Worm (Caenorhabditis elegans) whole organism, L1 larva: ENCODE results near the gene let-4.

Source experiments
- C16A3.4 ChIP-seq: fragments of 150-350 bp; optimal IDR thresholded peaks from 2 replicates; lab custom pipeline; 2014; ENCODE audit warnings: missing biosample characterization, missing genetic modification characterization
- C34B4.2 ChIP-seq: sonication (generic microtip); optimal IDR thresholded peaks from 2 replicates; lab custom pipeline; 2017; ENCODE audit warnings: mild to moderate bottlenecking, missing genetic modification characterization, missing compliant biosample characterization
- F16B12.6 ChIP-seq: fragments of 150-350 bp; optimal IDR thresholded peaks from 2 replicates; lab custom pipeline; 2014; ENCODE audit warnings: missing biosample characterization, missing genetic modification characterization
- Y116A8C.19 ChIP-seq: sonication (generic microtip); optimal IDR thresholded peaks from 2 replicates; lab custom pipeline; 2016; ENCODE audit warnings: missing compliant biosample characterization, missing genetic modification characterization, borderline replicate concordance
- aha-1 ChIP-seq: fragments of 150-350 bp; optimal IDR thresholded peaks from 2 replicates; lab custom pipeline; 2014; ENCODE audit warnings: missing biosample characterization, missing genetic modification characterization
- alr-1 ChIP-seq: fragments of 200-800 bp; sonication (Bioruptor generic); optimal IDR thresholded peaks from 2 replicates; lab custom pipeline; 2018; ENCODE audit warnings: borderline replicate concordance, mild to moderate bottlenecking, missing genetic modification characterization, missing compliant biosample characterization
- ama-1 ChIP-seq: fragments of 150-350 bp; optimal IDR thresholded peaks from 2 replicates; lab custom pipeline; 2014
- blmp-1 ChIP-seq: fragments of 150-350 bp; optimal IDR thresholded peaks from 2 replicates; lab custom pipeline; 2014; ENCODE audit warnings: missing biosample characterization, missing genetic modification characterization
- ceh-63 ChIP-seq: fragments of 200-800 bp; sonication (Bioruptor generic); optimal IDR thresholded peaks from 2 replicates; lab custom pipeline; 2018; ENCODE audit warnings: mild to moderate bottlenecking, missing genetic modification characterization, missing compliant biosample characterization
- ceh-82 ChIP-seq, 3 experiments: fragments of 150-350 bp in 1 of 3; sonication (generic microtip) in 2 of 3; optimal IDR thresholded peaks; 2 replicates each; lab custom pipeline; 2014 to 2017; ENCODE audit warnings: missing biosample characterization in 3 of 3, missing genetic modification characterization in 3 of 3
- ceh-88 ChIP-seq: fragments of 200-800 bp; sonication (Bioruptor generic); IDR thresholded peaks from 2 replicates; pipeline ENCODE4 v1.3.6; 2022; ENCODE audit warnings: missing genetic modification characterization, missing compliant biosample characterization
- ceh-90 ChIP-seq: sonication (generic microtip); optimal IDR thresholded peaks from 2 replicates; lab custom pipeline; 2016; ENCODE audit warnings: missing genetic modification characterization, missing compliant biosample characterization
- efl-1 ChIP-seq, 4 experiments: fragments of 150-350 bp; optimal IDR thresholded peaks in 3 of 4; peaks in 1 of 4; 1 replicate in 1 of 4; 2 replicates in 3 of 4; lab custom pipeline; 2014; ENCODE audit warnings: missing biosample characterization in 2 of 4, missing genetic modification characterization in 2 of 4, missing genetic modification reagents in 2 of 4
- egl-13 ChIP-seq: sonication (generic microtip); optimal IDR thresholded peaks from 2 replicates; lab custom pipeline; 2016; ENCODE audit warnings: missing genotype, missing genetic modification reagents, missing genetic modification characterization, missing compliant biosample characterization
- egl-27 ChIP-seq, 2 experiments: fragments of 150-350 bp in 1 of 2; sonication (generic microtip); optimal IDR thresholded peaks; 3 replicates each; lab custom pipeline; 2017 to 2018; ENCODE audit warnings: missing biosample characterization in 2 of 2, missing genetic modification characterization in 2 of 2, missing genetic modification reagents in 2 of 2
- ets-5 ChIP-seq: fragments of 200-800 bp; sonication (Bioruptor generic); IDR thresholded peaks from 2 replicates; pipeline ENCODE4 v1.3.6; 2022; ENCODE audit warnings: missing genetic modification characterization, missing compliant biosample characterization
- fkh-10 ChIP-seq: sonication (generic microtip); optimal IDR thresholded peaks from 2 replicates; lab custom pipeline; 2017; ENCODE audit warnings: missing biosample characterization, missing genetic modification reagents, missing genetic modification characterization
- fkh-4 ChIP-seq: sonication (generic microtip); optimal IDR thresholded peaks from 2 replicates; lab custom pipeline; 2016; ENCODE audit warnings: missing compliant biosample characterization, missing genetic modification characterization, borderline replicate concordance
- grh-1 ChIP-seq: fragments of 200-800 bp; sonication (Bioruptor generic); IDR thresholded peaks from 2 replicates; pipeline ENCODE4 v1.3.6; 2022; ENCODE audit warnings: missing genetic modification reagents, missing genetic modification characterization, missing compliant biosample characterization
- hlh-17 ChIP-seq: fragments of 200-800 bp; sonication (Bioruptor generic); optimal IDR thresholded peaks from 2 replicates; lab custom pipeline; 2018; ENCODE audit warnings: missing genetic modification characterization, mild to moderate bottlenecking, missing compliant biosample characterization, moderate library complexity, borderline replicate concordance
- hlh-4 ChIP-seq: sonication (generic microtip); optimal IDR thresholded peaks from 2 replicates; lab custom pipeline; 2016; ENCODE audit warnings: mild to moderate bottlenecking, missing genetic modification characterization, missing compliant biosample characterization
- hpl-2 ChIP-seq: fragments of 150-350 bp; optimal IDR thresholded peaks from 2 replicates; lab custom pipeline; 2014; ENCODE audit warnings: missing biosample characterization, missing genetic modification reagents, missing genetic modification characterization
- isw-1 ChIP-seq: fragments of 200-800 bp; sonication (Bioruptor generic); IDR thresholded peaks from 2 replicates; pipeline ENCODE4 v1.3.6; 2022; ENCODE audit warnings: missing genetic modification characterization, missing compliant biosample characterization
- lin-14 ChIP-seq: fragments of 200-800 bp; sonication (Bioruptor generic); optimal IDR thresholded peaks from 2 replicates; lab custom pipeline; 2018; ENCODE audit warnings: mild to moderate bottlenecking, missing genetic modification characterization, moderate library complexity, missing compliant biosample characterization
- lin-15B ChIP-seq: fragments of 150-350 bp; sonication (generic microtip); optimal IDR thresholded peaks from 3 replicates; lab custom pipeline; 2014; ENCODE audit warnings: missing biosample characterization, missing genetic modification characterization
- lir-3 ChIP-seq: sonication (generic microtip); optimal IDR thresholded peaks from 2 replicates; lab custom pipeline; 2016; ENCODE audit warnings: mild to moderate bottlenecking, missing genetic modification characterization, moderate library complexity, missing compliant biosample characterization; ENCODE audit not compliant: poor library complexity
- lsy-2 ChIP-seq, 2 experiments: fragments of 150-350 bp; optimal IDR thresholded peaks; 2 replicates each; lab custom pipeline; 2014; ENCODE audit warnings: missing biosample characterization in 2 of 2, missing genetic modification characterization in 2 of 2
- mdl-1 ChIP-seq, 2 experiments: fragments of 150-350 bp; optimal IDR thresholded peaks; 2 replicates each; lab custom pipeline; 2014 to 2017; ENCODE audit warnings: missing biosample characterization in 2 of 2, missing genetic modification characterization in 2 of 2, inconsistent platforms in 1 of 2
- mef-2 ChIP-seq: fragments of 150-350 bp; optimal IDR thresholded peaks from 2 replicates; lab custom pipeline; 2014; ENCODE audit warnings: missing biosample characterization, missing genetic modification characterization
- nhr-11 ChIP-seq: fragments of 150-350 bp; optimal IDR thresholded peaks from 2 replicates; lab custom pipeline; 2014; ENCODE audit warnings: missing biosample characterization, missing genetic modification characterization
- nhr-12 ChIP-seq: sonication (generic microtip); optimal IDR thresholded peaks from 2 replicates; lab custom pipeline; 2017; ENCODE audit warnings: missing biosample characterization, missing genetic modification characterization
- nhr-19 ChIP-seq: fragments of 200-800 bp; sonication (Bioruptor generic); conservative IDR thresholded peaks from 2 replicates; pipeline ENCODE4 v1.3.6; 2022; ENCODE audit warnings: missing genetic modification characterization, missing compliant biosample characterization
- nhr-20 ChIP-seq: sonication (generic microtip); optimal IDR thresholded peaks from 2 replicates; lab custom pipeline; 2016; ENCODE audit warnings: mild to moderate bottlenecking, missing genetic modification characterization, missing compliant biosample characterization
- nhr-237 ChIP-seq: fragments of 150-350 bp; optimal IDR thresholded peaks from 2 replicates; lab custom pipeline; 2014; ENCODE audit warnings: missing biosample characterization, missing genetic modification characterization
- nhr-47 ChIP-seq: sonication (generic microtip); optimal IDR thresholded peaks from 2 replicates; lab custom pipeline; 2016; ENCODE audit warnings: mild to moderate bottlenecking, missing genetic modification characterization, moderate library complexity, missing compliant biosample characterization
- nhr-71 ChIP-seq: sonication (generic microtip); optimal IDR thresholded peaks from 2 replicates; lab custom pipeline; 2016; ENCODE audit warnings: mild to moderate bottlenecking, missing genetic modification characterization, moderate library complexity, missing compliant biosample characterization
- pqm-1 ChIP-seq: sonication (generic microtip); optimal IDR thresholded peaks from 3 replicates; lab custom pipeline; 2017; ENCODE audit warnings: missing biosample characterization, missing genetic modification characterization
- rnt-1 ChIP-seq: sonication (generic microtip); optimal IDR thresholded peaks from 2 replicates; lab custom pipeline; 2016; ENCODE audit warnings: mild to moderate bottlenecking, missing genetic modification characterization, moderate library complexity, missing compliant biosample characterization
- skn-1 ChIP-seq: fragments of 150-350 bp; optimal IDR thresholded peaks from 2 replicates; lab custom pipeline; 2014; ENCODE audit warnings: missing biosample characterization, missing genetic modification characterization
- snpc-4 ChIP-seq: fragments of 150-350 bp; optimal IDR thresholded peaks from 2 replicates; lab custom pipeline; 2014; ENCODE audit warnings: missing biosample characterization, missing genetic modification characterization
- snu-23 ChIP-seq: sonication (generic microtip); optimal IDR thresholded peaks from 2 replicates; lab custom pipeline; 2016; ENCODE audit warnings: missing genetic modification characterization, missing compliant biosample characterization
- sox-4 ChIP-seq: sonication (generic microtip); optimal IDR thresholded peaks from 2 replicates; lab custom pipeline; 2016; ENCODE audit warnings: missing genetic modification characterization, missing compliant biosample characterization
- swsn-7 ChIP-seq: sonication (generic microtip); optimal IDR thresholded peaks from 2 replicates; lab custom pipeline; 2016; ENCODE audit warnings: missing genetic modification characterization, missing compliant biosample characterization
- tbx-2 ChIP-seq: sonication (generic microtip); optimal IDR thresholded peaks from 2 replicates; lab custom pipeline; 2016; ENCODE audit warnings: missing genetic modification characterization, missing compliant biosample characterization
- tlp-1 ChIP-seq: fragments of 150-350 bp; optimal IDR thresholded peaks from 2 replicates; lab custom pipeline; 2014; ENCODE audit warnings: missing biosample characterization, missing genetic modification characterization
- unc-130 ChIP-seq: fragments of 150-350 bp; optimal IDR thresholded peaks from 2 replicates; lab custom pipeline; 2017; ENCODE audit warnings: missing biosample characterization, missing genetic modification characterization, inconsistent platforms
- unc-30 ChIP-seq: sonication (generic microtip); optimal IDR thresholded peaks from 2 replicates; lab custom pipeline; 2017; ENCODE audit warnings: missing biosample characterization, missing genetic modification characterization
- unc-86 ChIP-seq: sonication (generic microtip); optimal IDR thresholded peaks from 2 replicates; lab custom pipeline; 2016; ENCODE audit warnings: missing genetic modification characterization, missing compliant biosample characterization
- vab-15 ChIP-seq: sonication (generic microtip); optimal IDR thresholded peaks from 2 replicates; lab custom pipeline; 2017; ENCODE audit warnings: missing genotype, mild to moderate bottlenecking, missing genetic modification characterization, missing compliant biosample characterization
- xbp-1 ChIP-seq: sonication (generic microtip); optimal IDR thresholded peaks from 2 replicates; lab custom pipeline; 2016; ENCODE audit warnings: missing genetic modification characterization, missing compliant biosample characterization
- zag-1 ChIP-seq: fragments of 150-350 bp; optimal IDR thresholded peaks from 2 replicates; lab custom pipeline; 2014; ENCODE audit warnings: missing biosample characterization, missing genetic modification characterization
- ztf-4 ChIP-seq: fragments of 150-350 bp; optimal IDR thresholded peaks from 2 replicates; lab custom pipeline; 2014; ENCODE audit warnings: missing biosample characterization, missing genetic modification characterization

Gene let-4

ce11 chrX:14599245-14599644, 21.5 kb downstream of the let-4 start, which contains the start of gene C44H4.6:
Gene C44H4.6 (minus strand): TSS chrX:14599345.
- TF ChIP-seq ztf-4 (tag; lab: Kevin White, UChicago), result no peak
- no peak for TF ChIP-seq egl-27 (tag; optimal IDR thresholded peaks at IDR 0.05; lab: Kevin White, UChicago)

ce11 chrX:14602676-14603075, 24.9 kb downstream of the let-4 start, which contains the start of gene eor-2:
Gene eor-2 (plus strand): TSS chrX:14603017.
- peak; percentile 71 for TF ChIP-seq nhr-47
- TF ChIP-seq C16A3.4 (tag; lab: Kevin White, UChicago), result peak; percentile 16
- TF ChIP-seq lin-14 (GFP tag; lab: Kevin White, UChicago), result peak; percentile 96
- no peak for TF ChIP-seq unc-30
- no peak for TF ChIP-seq hlh-4
- TF ChIP-seq isw-1 (GFP tag; lab: Robert Waterston, UW), result peak; percentile 5; the same call in 1 of the 2 replicates
- TF ChIP-seq skn-1, result peak; percentile 12
- TF ChIP-seq alr-1 (tag; lab: Kevin White, UChicago), result no peak
- no peak for TF ChIP-seq nhr-12 (tag; lab: Kevin White, UChicago)
- no peak for TF ChIP-seq ceh-63 (GFP tag; lab: Kevin White, UChicago)
- TF ChIP-seq snu-23 (GFP tag; lab: Kevin White, UChicago), result peak; percentile 83
- TF ChIP-seq blmp-1 (tag; lab: Kevin White, UChicago), result peak; percentile 78
- peak in 2 of 3 experiments; percentile 40 to 81 for TF ChIP-seq ceh-82 (tag; optimal IDR thresholded peaks at IDR 0.05; lab: Kevin White, UChicago)
- no peak for TF ChIP-seq tlp-1 (tag; lab: Kevin White, UChicago)
- no peak for TF ChIP-seq nhr-237 (tag; lab: Kevin White, UChicago)
- TF ChIP-seq lir-3 (tag; lab: Kevin White, UChicago), result no peak
- TF ChIP-seq ets-5 (GFP tag; lab: Robert Waterston, UW), result no peak
- peak; percentile 4 for TF ChIP-seq lin-15B (tag; lab: Kevin White, UChicago)
- TF ChIP-seq zag-1, result no peak
- peak; percentile 61 for TF ChIP-seq unc-86 (tag; lab: Kevin White, UChicago)
- TF ChIP-seq ama-1, result no peak
- peak; percentile 79 for TF ChIP-seq nhr-20
- TF ChIP-seq F16B12.6 (tag; lab: Kevin White, UChicago), result no peak
- TF ChIP-seq ceh-90, result no peak
- TF ChIP-seq swsn-7 (tag; lab: Kevin White, UChicago), result peak; percentile 68
- TF ChIP-seq ceh-88, result no peak
- TF ChIP-seq mef-2 (tag; lab: Kevin White, UChicago), result no peak
- no peak for TF ChIP-seq hlh-17 (GFP tag; lab: Kevin White, UChicago)
- TF ChIP-seq snpc-4 (tag; lab: Kevin White, UChicago), result peak; percentile 69
- no peak for TF ChIP-seq sox-4 (tag; lab: Kevin White, UChicago)
- TF ChIP-seq fkh-10 (GFP tag; lab: Kevin White, UChicago), result peak; percentile 1
- TF ChIP-seq unc-130 (tag; lab: Kevin White, UChicago), result peak; percentile 75
- no peak for TF ChIP-seq egl-13 (tag; lab: Kevin White, UChicago)
- TF ChIP-seq mdl-1 (tag; optimal IDR thresholded peaks at IDR 0.05; lab: Kevin White, UChicago), result peak; percentile 19 to 96
- no peak for TF ChIP-seq grh-1 (GFP tag; lab: Robert Waterston, UW)
- TF ChIP-seq hpl-2 (GFP tag; lab: Kevin White, UChicago), result no peak
- no peak for TF ChIP-seq rnt-1
- TF ChIP-seq lsy-2 (tag; optimal IDR thresholded peaks at IDR 0.05; lab: Kevin White, UChicago), result peak; percentile 47 to 65
- no peak for TF ChIP-seq pqm-1
- no peak for TF ChIP-seq nhr-11
- TF ChIP-seq fkh-4, result no peak
- TF ChIP-seq nhr-19 (GFP tag; lab: Robert Waterston, UW), result peak; percentile 59
- peak; percentile 24 to 49 for TF ChIP-seq efl-1 (optimal IDR thresholded peaks at IDR 0.05; lab: Kevin White, UChicago)
- TF ChIP-seq efl-1 (GFP tag; optimal IDR thresholded peaks at IDR 0.05 in 1 of 2; lab: Kevin White, UChicago), result peak; percentile 40 to 93
- no peak for TF ChIP-seq vab-15 (tag; lab: Kevin White, UChicago)
- peak; percentile 82 for TF ChIP-seq nhr-71
- TF ChIP-seq xbp-1, result peak; percentile 41
- TF ChIP-seq aha-1 (tag; lab: Kevin White, UChicago), result no peak
- no peak for TF ChIP-seq Y116A8C.19 (tag; lab: Kevin White, UChicago)
- TF ChIP-seq C34B4.2 (tag; lab: Kevin White, UChicago), result no peak
- peak; percentile 66 for TF ChIP-seq tbx-2 (tag; lab: Kevin White, UChicago)
